Fruit fly (Drosophila melanogaster): Measurements from ENCODE around the gene CG8945.

The CG8945 gene

DNA sequence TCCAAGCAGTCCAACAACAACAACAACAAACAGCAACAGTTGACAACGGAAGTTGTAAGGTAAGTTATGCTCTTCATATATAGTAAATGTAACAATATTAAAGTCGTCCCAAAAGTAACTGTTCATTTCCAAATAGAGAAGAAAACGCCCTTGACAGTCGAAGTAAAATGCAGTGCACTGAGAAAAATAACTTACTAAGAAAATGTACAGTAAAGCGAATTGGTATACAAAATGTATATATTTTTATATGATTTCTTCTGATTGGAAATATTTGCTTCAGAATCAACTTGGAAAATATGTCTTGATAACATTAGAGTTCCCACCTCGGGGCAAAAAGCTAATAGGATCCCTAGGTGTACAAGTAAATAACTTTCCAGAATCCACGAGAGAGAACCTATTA is 20.5 kb upstream of the CG8945 start (continued):
- TF ChIP-seq esg (GFP tag; conservative IDR thresholded peaks at IDR 0.05) = no peak
- TF ChIP-seq nerfin-1 (tag; optimal IDR thresholded peaks at IDR 0.05) = no peak
- TF ChIP-seq Abd-B (GFP tag; optimal IDR thresholded peaks at IDR 0.05) = no peak
- TF ChIP-seq Eip74EF (GFP tag; optimal IDR thresholded peaks at IDR 0.05) = no peak
- no peak for TF ChIP-seq shn (GFP tag; optimal IDR thresholded peaks at IDR 0.05)
- no peak for TF ChIP-seq yki (optimal IDR thresholded peaks at IDR 0.05)
- peak; percentile 11 for TF ChIP-seq phol (tag; optimal IDR thresholded peaks at IDR 0.05)
- no peak for TF ChIP-seq Deaf1 (tag; optimal IDR thresholded peaks at IDR 0.05)
- no peak for TF ChIP-seq Blimp-1 (GFP tag; optimal IDR thresholded peaks at IDR 0.05)
- TF ChIP-seq CG12299 (tag; optimal IDR thresholded peaks at IDR 0.05) = no peak
- no peak for TF ChIP-seq Dref (GFP tag; IDR thresholded peaks at IDR 0.05)
- TF ChIP-seq Pdp1 (GFP tag; optimal IDR thresholded peaks at IDR 0.05) = no peak
- TF ChIP-seq MBD-R2 (GFP tag; IDR thresholded peaks at IDR 0.05) = no peak
- no peak for TF ChIP-seq onecut (GFP tag; IDR thresholded peaks at IDR 0.05)
- no peak for TF ChIP-seq CG17361 (GFP tag; IDR thresholded peaks at IDR 0.05)
- TF ChIP-seq CG7839 (tag; optimal IDR thresholded peaks at IDR 0.05) = peak; percentile 6
- no peak for TF ChIP-seq CG6689 (GFP tag; IDR thresholded peaks at IDR 0.05)
- no peak for TF ChIP-seq Dp (GFP tag; optimal IDR thresholded peaks at IDR 0.05)
- no peak for TF ChIP-seq sob (GFP tag; IDR thresholded peaks at IDR 0.05)
- TF ChIP-seq sna (GFP tag; IDR thresholded peaks at IDR 0.05; ENCODE audit: partially characterized antibody) = no peak
- peak; percentile 28 for TF ChIP-seq CG15269 (tag; optimal IDR thresholded peaks at IDR 0.05)
- no peak for TF ChIP-seq hth (optimal IDR thresholded peaks at IDR 0.05)
- TF ChIP-seq zfh1 (GFP tag; IDR thresholded peaks at IDR 0.05) = no peak
- TF ChIP-seq MESR4 (GFP tag; optimal IDR thresholded peaks at IDR 0.05) = no peak
- no peak for TF ChIP-seq sqz (GFP tag; optimal IDR thresholded peaks at IDR 0.05)
- TF ChIP-seq stc (GFP tag; IDR thresholded peaks at IDR 0.05) = no peak
- TF ChIP-seq CG5245 (GFP tag; optimal IDR thresholded peaks at IDR 0.05) = no peak
- no peak for TF ChIP-seq NK7.1 (GFP tag; optimal IDR thresholded peaks at IDR 0.05)
- TF ChIP-seq sr (GFP tag; IDR thresholded peaks at IDR 0.05) = no peak
- TF ChIP-seq dmrt99B (tag; optimal IDR thresholded peaks at IDR 0.05) = peak; percentile 11
- TF ChIP-seq CG10209 (GFP tag; optimal IDR thresholded peaks at IDR 0.05) = no peak
- peak; percentile 1 for TF ChIP-seq CG10979 (tag; optimal IDR thresholded peaks at IDR 0.05)
- TF ChIP-seq CG1602 (GFP tag; optimal IDR thresholded peaks at IDR 0.05) = no peak
- TF ChIP-seq insv (GFP tag; optimal IDR thresholded peaks at IDR 0.05) = peak in 1 of 2 experiments; percentile 82
- TF ChIP-seq sisA (GFP tag; IDR thresholded peaks at IDR 0.05) = no peak
- no peak for TF ChIP-seq vfl (GFP tag; optimal IDR thresholded peaks at IDR 0.05)
- TF ChIP-seq CG32772 (GFP tag; IDR thresholded peaks at IDR 0.05) = no peak
- no peak for TF ChIP-seq CG18764 (GFP tag; optimal IDR thresholded peaks at IDR 0.05)
- TF ChIP-seq grau (tag; optimal IDR thresholded peaks at IDR 0.05) = peak; percentile 21
- TF ChIP-seq gfzf (GFP tag; optimal IDR thresholded peaks at IDR 0.05) = no peak
- TF ChIP-seq Hr78 (GFP tag; optimal IDR thresholded peaks at IDR 0.05) = no peak
- peak; percentile 11 for TF ChIP-seq CG11504 (tag; optimal IDR thresholded peaks at IDR 0.05)
- no peak for TF ChIP-seq CG18599 (GFP tag; optimal IDR thresholded peaks at IDR 0.05)
- TF ChIP-seq CG4328 (GFP tag; optimal IDR thresholded peaks at IDR 0.05) = no peak
- TF ChIP-seq slou (GFP tag; optimal IDR thresholded peaks at IDR 0.05) = no peak
- TF ChIP-seq NfI (GFP tag; optimal IDR thresholded peaks at IDR 0.05) = no peak
- no peak for TF ChIP-seq psq (GFP tag; optimal IDR thresholded peaks at IDR 0.05)
- no peak for TF ChIP-seq dan (GFP tag; IDR thresholded peaks at IDR 0.05)
- TF ChIP-seq tio (GFP tag; optimal IDR thresholded peaks at IDR 0.05) = no peak
- no peak for TF ChIP-seq hkb (optimal IDR thresholded peaks at IDR 0.05)
- TF ChIP-seq hkb (GFP tag; IDR thresholded peaks at IDR 0.05) = no peak
- TF ChIP-seq ham (GFP tag; IDR thresholded peaks at IDR 0.05) = no peak
